Worm (Caenorhabditis elegans): Measurements from ENCODE around the gene ZK757.1.

The ZK757.1 gene

ce11 chrIII:9818763-9819162 lies 52.2 kb downstream of the ZK757.1 start, which contains the start of gene panl-3 (continued):
- TF ChIP-seq rnt-1 (tag; optimal IDR thresholded peaks at IDR 0.05) = peak; percentile 82
- peak; percentile 35 for TF ChIP-seq unc-86 (tag; optimal IDR thresholded peaks at IDR 0.05)
- TF ChIP-seq ceh-90 (tag; optimal IDR thresholded peaks at IDR 0.05) = no peak
- peak; percentile 61 for TF ChIP-seq nhr-90 (tag; optimal IDR thresholded peaks at IDR 0.05; ENCODE audit: poor library complexity)
- TF ChIP-seq hlh-17 (GFP tag; optimal IDR thresholded peaks at IDR 0.05; ENCODE audit: borderline replicate concordance) = no peak
- TF ChIP-seq sptf-1 (tag; optimal IDR thresholded peaks at IDR 0.05) = no peak
- no peak for TF ChIP-seq aha-1 (tag; optimal IDR thresholded peaks at IDR 0.05)
- TF ChIP-seq ceh-8 (GFP tag; optimal IDR thresholded peaks at IDR 0.05) = no peak
- peak; percentile 79 for TF ChIP-seq C16A3.4 (tag; optimal IDR thresholded peaks at IDR 0.05)
- TF ChIP-seq ztf-4 (tag; optimal IDR thresholded peaks at IDR 0.05) = peak; percentile 51
- TF ChIP-seq skn-1 (tag; optimal IDR thresholded peaks at IDR 0.05) = peak; percentile 30
- peak; percentile 71 to 85 for TF ChIP-seq lin-35 (GFP tag; optimal IDR thresholded peaks at IDR 0.05)
- peak; percentile 86 for TF ChIP-seq tbx-2 (tag; optimal IDR thresholded peaks at IDR 0.05)
- TF ChIP-seq xbp-1 (tag; optimal IDR thresholded peaks at IDR 0.05) = peak; percentile 69
- peak in 1 of 2 experiments; percentile 95 for TF ChIP-seq mdl-1 (tag; optimal IDR thresholded peaks at IDR 0.05)
